Fruit fly (Drosophila melanogaster) whole organism, larva: ENCODE measurements around the gene Svil.

Experiments used
- noc ChIP-seq: fragments of 200-800 bp; sonication (Bioruptor generic); optimal IDR thresholded peaks from 3 replicates; lab custom pipeline; 2019; ENCODE audit warnings: missing biosample characterization, mild to moderate bottlenecking, missing genetic modification characterization, moderate library complexity

The Svil gene

DNA sequence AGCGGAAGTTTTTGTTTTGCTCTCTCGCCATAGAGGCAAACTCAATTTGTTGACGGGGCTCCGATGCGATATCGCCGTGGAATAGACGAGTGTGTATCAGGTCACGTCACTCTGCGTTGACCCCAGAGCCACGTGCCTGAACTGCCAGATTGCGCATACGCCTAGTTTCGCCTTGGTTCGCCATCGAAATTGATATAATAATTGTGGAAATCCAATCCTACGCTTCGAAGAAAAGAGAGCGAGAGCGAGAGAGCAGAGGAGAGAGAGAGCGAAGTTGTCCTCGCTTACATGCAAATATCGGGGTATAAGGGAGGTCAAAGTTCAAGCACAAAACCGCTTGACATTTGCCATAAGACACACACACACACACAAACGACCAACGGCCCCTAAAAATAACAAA, 49.7 kb downstream of the Svil start:
- TF ChIP-seq noc (tag; lab: Kevin White, UChicago): no peak

DNA sequence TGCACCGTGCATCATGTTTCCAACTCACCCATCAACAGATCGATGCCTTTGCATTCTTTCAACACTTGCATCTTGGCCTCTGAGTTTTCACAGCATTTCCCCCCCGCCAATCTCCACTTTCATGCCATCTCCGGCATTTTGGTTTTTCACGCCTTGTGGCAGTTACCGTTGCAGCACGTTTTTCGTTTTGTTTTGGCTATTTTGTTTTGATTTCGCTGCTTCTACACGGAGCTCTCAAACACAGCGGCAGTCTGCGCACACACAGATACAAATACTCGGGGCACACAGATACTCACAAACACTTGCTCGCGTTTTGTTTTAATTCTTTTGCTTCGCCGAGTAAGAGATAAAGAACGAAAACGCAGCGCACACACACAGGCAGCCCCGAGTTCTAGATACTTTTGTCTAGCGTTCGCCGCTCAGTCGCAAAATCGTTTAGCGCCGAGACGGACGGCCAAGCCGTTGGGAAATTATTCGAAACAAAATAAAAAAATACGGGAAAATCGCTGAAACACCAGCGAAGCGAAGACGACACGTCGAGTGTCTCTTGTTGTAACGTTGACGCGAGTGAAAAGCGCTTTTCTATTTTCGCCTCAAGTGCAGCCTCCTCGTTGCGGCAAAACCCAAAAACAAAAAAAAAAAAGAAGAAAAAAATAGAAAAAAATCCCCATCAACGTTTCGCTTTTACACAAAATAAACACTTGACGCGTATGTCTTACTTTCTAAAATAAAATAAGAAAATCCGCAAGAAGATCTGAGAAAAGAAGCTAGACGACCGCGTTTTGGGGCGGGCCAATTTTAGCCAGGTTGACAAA, 51.2 kb downstream of the Svil start:
- TF ChIP-seq noc (tag; lab: Kevin White, UChicago): no peak

DNA sequence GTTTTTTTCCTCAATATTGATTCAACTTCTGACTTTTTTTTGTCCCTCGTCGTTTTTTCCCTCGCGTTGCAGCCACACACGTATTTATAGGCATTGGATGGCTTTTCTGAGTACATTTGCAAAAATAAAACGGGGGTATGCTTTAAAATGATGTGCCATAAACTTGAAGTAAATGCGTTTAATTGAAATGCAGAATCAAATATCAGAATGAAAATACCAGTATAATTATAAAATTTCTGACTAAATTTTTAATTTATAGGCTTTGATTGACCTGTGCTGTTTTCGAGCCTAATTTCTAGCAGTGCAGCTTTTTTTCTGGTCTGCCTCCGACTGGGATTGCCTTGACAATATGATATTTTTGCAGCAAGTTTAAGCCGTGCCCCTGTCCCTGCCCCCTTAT, 53.9 kb downstream of the Svil start:
- no peak for TF ChIP-seq noc (tag; lab: Kevin White, UChicago)

- TF ChIP-seq noc (tag; lab: Kevin White, UChicago): no peak
Observed at dm6 chr3L:2433358-2433757, 55.9 kb downstream of the Svil start.

- no peak for TF ChIP-seq noc (tag; lab: Kevin White, UChicago)
Observed at dm6 chr3L:2434179-2434578, 56.7 kb downstream of the Svil start.

- TF ChIP-seq noc (tag; lab: Kevin White, UChicago): no peak
Observed at dm6 chr3L:2436754-2437335, 59.4 kb downstream of the Svil start.

DNA sequence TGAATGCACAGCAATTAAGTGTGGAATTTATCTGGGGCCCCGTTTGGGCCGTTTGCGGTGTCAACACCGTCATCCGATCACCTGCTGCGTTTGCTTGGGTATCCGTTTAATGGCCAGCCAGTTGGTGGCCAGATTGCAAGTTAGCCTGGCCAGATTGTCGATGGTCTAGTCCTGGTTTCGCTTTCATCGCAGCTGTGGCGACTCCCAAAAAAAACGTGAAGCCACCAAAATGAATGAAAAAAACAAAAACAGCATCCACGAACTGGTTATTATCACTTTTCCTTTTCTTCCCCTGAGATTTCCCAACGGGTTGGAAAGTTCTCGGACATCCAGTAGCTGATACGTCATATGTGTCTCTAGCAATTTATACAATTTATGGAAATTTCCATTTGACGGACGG, 60.1 kb downstream of the Svil start:
- TF ChIP-seq noc (tag; lab: Kevin White, UChicago): no peak

DNA sequence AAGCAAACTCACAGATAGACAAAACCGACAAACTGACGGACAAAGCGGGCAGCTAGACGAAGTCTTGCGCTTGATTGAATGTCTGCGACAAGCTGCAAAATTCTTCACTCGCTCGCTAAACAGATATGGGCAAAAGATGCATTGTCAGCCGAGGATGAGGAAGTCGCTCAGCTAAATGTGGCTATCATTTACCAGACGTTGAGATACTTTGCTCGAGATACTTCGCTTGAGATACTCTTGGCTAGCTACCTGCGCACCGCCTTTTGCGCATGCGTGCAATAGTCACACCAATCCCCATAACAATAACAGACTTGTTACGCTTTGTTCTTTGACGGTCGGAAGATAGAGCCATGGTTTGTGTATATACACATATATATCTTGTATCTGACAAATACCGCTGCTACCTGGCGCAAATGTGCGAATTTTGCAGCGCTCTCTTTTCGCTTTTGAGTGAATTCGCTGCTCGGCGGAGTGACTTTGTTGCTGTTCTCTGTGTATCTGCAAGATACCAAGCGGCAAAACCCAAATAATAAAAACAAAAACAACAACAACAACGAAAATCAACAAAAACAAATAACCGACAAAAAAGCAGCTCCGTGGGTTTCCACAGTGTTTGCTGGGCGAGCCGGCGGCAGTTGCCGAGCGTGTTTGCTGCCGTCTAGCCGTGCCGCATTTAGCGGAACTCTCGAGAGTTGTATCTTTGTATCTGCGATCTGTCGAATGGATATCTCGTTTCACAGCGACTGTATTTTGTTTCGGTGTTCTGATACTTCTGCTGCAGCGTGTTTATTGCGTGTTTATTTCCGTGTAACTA, 61.4 kb downstream of the Svil start:
- no peak for TF ChIP-seq noc (tag; lab: Kevin White, UChicago)

DNA sequence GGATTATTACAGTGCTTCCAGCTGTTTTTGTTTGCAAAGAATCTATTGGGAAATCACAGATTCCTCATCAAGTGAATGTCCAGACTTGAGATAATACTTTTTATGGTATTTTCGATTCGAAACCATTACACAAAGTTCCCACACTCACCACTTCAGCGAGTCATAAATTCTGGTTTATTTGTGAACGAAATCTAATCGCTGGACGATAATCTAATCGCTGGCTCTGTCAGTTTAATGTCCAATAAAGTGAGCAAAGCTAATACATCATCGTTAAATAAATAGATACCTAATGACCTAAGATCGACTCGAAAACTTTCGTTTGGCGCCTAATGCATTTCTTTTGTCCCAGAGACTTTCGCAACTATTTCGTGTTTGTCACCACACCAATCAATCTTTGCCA, 64.4 kb downstream of the Svil start:
- no peak for TF ChIP-seq noc (tag; lab: Kevin White, UChicago)

- no peak for TF ChIP-seq noc (tag; lab: Kevin White, UChicago)
Observed at dm6 chr3L:2442330-2442729, 64.9 kb downstream of the Svil start.

DNA sequence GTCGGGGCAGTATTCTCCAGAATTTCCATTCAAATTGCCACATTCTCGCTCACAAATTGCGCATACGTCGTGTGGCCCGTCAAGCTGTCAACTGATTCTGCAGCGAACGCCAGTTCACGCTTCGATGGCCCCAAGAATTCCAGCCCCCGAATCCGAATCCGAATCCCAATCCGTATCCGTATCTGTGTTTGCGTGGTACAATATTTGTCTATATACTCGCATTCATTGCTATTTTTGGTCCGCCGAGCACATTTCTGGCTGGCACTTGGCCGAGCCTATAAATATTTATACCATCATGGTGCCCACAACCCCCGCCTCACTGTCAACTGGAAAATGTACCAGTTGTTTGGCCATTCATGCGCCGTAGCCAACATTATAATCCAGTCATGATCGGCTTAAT, 68.7 kb downstream of the Svil start:
- no peak for TF ChIP-seq noc (tag; lab: Kevin White, UChicago)

dm6 chr3L:2456868-2457267, 79.4 kb downstream of the Svil start:
- TF ChIP-seq noc (tag; lab: Kevin White, UChicago): no peak

DNA sequence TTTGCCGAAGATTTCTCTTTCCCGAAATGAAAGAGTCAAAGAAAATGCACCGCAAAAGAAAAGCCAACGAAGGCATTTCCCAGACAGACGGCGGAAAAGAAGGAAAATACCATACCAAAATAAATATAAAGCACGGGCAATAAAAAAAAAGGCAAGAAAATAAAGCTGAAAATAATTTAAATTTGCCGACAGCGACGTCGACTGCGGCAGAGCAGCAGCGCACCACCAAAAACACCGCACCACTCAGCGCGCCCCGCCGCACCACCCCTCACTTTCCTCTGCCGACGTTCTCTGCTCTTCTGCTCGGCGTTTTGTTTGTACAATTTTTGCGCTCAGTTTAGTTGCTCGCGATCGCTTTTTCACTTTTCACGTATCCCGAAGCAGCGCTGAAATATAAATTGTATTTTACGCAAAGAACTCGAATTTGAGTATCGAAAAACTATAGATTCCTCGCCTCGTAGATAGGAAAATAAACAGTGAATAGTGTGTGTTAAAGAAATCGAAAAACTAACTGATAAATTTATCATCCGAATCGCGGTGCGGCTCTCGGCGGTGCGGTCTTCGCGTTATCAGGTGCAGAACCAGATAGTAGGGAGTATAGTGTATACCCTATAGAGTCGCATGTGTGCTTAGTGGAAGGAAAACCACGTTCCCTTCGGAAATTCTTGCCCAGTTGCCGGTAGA, 80.2 kb downstream of the Svil start:
- peak; percentile 30 for TF ChIP-seq noc (tag; lab: Kevin White, UChicago)

DNA sequence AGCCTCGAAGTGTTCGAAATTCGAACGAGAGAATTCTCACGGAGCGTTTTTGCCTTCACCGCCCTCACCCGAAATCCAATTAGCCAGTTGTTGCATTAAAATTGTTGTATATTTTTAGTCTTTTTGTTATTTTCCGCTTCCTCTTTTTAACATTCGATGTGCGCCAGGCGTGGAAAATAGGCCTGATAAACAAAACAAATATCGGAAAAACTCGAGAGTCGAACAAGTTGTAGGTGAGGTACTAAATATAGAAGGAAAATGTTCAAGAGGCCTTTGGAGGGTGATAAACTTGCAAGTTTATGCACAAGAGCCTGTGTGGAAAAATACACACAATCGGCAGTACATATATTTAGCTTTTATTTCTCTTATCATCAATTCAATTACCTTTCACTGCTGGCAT, 81.3 kb downstream of the Svil start:
- TF ChIP-seq noc (tag; lab: Kevin White, UChicago): no peak

dm6 chr3L:2462017-2462416, 84.6 kb downstream of the Svil start:
- no peak for TF ChIP-seq noc (tag; lab: Kevin White, UChicago)
